Worm (Caenorhabditis elegans): Measurements from ENCODE around the gene R07E3.1.

DNA sequence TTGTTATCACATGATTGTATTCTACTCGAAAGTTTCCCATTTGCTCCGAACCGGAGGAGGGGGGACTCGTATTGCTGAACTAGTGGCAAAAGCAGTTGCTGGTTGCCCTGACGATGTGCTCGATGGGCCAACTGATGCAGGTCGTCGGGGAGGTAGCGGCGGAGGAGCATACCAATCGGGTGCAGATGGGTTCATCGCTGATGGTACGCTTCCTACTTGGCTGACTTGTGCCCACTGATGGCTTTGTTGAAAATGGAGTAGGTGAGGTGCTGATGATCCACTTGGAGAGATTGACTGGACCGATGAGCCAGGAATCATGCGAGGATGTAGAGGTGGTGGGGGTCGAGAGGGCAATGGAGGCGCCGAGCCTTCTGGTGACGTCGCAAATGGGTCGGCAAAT is 32.6 kb upstream of the R07E3.1 start:
- TF ChIP-seq mef-2 (tag; optimal IDR thresholded peaks at IDR 0.05) (no peak), ets-5 (GFP tag; IDR thresholded peaks at IDR 0.05) (no peak), nhr-20 (tag; optimal IDR thresholded peaks at IDR 0.05) (no peak), unc-62 (GFP tag; optimal IDR thresholded peaks at IDR 0.05) (no peak), jun-1 (tag; optimal IDR thresholded peaks at IDR 0.05) (no peak), nhr-237 (tag; optimal IDR thresholded peaks at IDR 0.05) (no peak), alr-1 (tag; optimal IDR thresholded peaks at IDR 0.05; ENCODE audit: borderline replicate concordance) (no peak), sptf-1 (tag; optimal IDR thresholded peaks at IDR 0.05) (no peak), elt-3 (tag; optimal IDR thresholded peaks at IDR 0.05) (no peak), skn-1 (tag; optimal IDR thresholded peaks at IDR 0.05) (no peak), nhr-47 (tag; optimal IDR thresholded peaks at IDR 0.05) (no peak)
